Worm (Caenorhabditis elegans) whole organism, L1 larva: ENCODE results near the gene C45B11.6.

Source experiments
- C34B4.2 ChIP-seq: sonication (generic microtip); optimal IDR thresholded peaks from 2 replicates; lab custom pipeline; 2017; ENCODE audit warnings: mild to moderate bottlenecking, missing genetic modification characterization, missing compliant biosample characterization
- F16B12.6 ChIP-seq: fragments of 150-350 bp; optimal IDR thresholded peaks from 2 replicates; lab custom pipeline; 2014; ENCODE audit warnings: missing biosample characterization, missing genetic modification characterization
- aha-1 ChIP-seq: fragments of 150-350 bp; optimal IDR thresholded peaks from 2 replicates; lab custom pipeline; 2014; ENCODE audit warnings: missing biosample characterization, missing genetic modification characterization
- alr-1 ChIP-seq: fragments of 200-800 bp; sonication (Bioruptor generic); optimal IDR thresholded peaks from 2 replicates; lab custom pipeline; 2018; ENCODE audit warnings: borderline replicate concordance, mild to moderate bottlenecking, missing genetic modification characterization, missing compliant biosample characterization
- blmp-1 ChIP-seq: fragments of 150-350 bp; optimal IDR thresholded peaks from 2 replicates; lab custom pipeline; 2014; ENCODE audit warnings: missing biosample characterization, missing genetic modification characterization
- ceh-88 ChIP-seq: fragments of 200-800 bp; sonication (Bioruptor generic); IDR thresholded peaks from 2 replicates; pipeline ENCODE4 v1.3.6; 2022; ENCODE audit warnings: missing genetic modification characterization, missing compliant biosample characterization
- ces-1 ChIP-seq: fragments of 150-350 bp; optimal IDR thresholded peaks from 2 replicates; lab custom pipeline; 2014; ENCODE audit warnings: missing biosample characterization, missing genetic modification reagents, missing genetic modification characterization
- dpl-1 ChIP-seq, 3 experiments: fragments of 150-350 bp in 2 of 3; sonication (generic microtip) in 1 of 3; optimal IDR thresholded peaks; 2 replicates each; lab custom pipeline; 2014 to 2017; ENCODE audit warnings: missing biosample characterization in 3 of 3, missing genetic modification characterization in 3 of 3, missing genetic modification reagents in 3 of 3
- efl-1 ChIP-seq, 4 experiments: fragments of 150-350 bp; optimal IDR thresholded peaks in 3 of 4; peaks in 1 of 4; 1 replicate in 1 of 4; 2 replicates in 3 of 4; lab custom pipeline; 2014; ENCODE audit warnings: missing biosample characterization in 2 of 4, missing genetic modification characterization in 2 of 4, missing genetic modification reagents in 2 of 4
- egl-13 ChIP-seq: sonication (generic microtip); optimal IDR thresholded peaks from 2 replicates; lab custom pipeline; 2016; ENCODE audit warnings: missing genotype, missing genetic modification reagents, missing genetic modification characterization, missing compliant biosample characterization
- elt-3 ChIP-seq, 6 experiments: fragments of 150-350 bp in 1 of 6; sonication (generic microtip); optimal IDR thresholded peaks; 2 replicates each; lab custom pipeline; 2017 to 2018; ENCODE audit warnings: missing biosample characterization in 6 of 6, missing genetic modification characterization in 6 of 6, inconsistent platforms in 1 of 6
- ets-5 ChIP-seq: fragments of 200-800 bp; sonication (Bioruptor generic); IDR thresholded peaks from 2 replicates; pipeline ENCODE4 v1.3.6; 2022; ENCODE audit warnings: missing genetic modification characterization, missing compliant biosample characterization
- fkh-8 ChIP-seq: sonication (generic microtip); optimal IDR thresholded peaks from 2 replicates; lab custom pipeline; 2016; ENCODE audit warnings: mild to moderate bottlenecking, missing genetic modification characterization, missing compliant biosample characterization
- fos-1 ChIP-seq: fragments of 150-350 bp; optimal IDR thresholded peaks from 2 replicates; lab custom pipeline; 2014; ENCODE audit warnings: missing biosample characterization, missing genetic modification characterization
- grh-1 ChIP-seq: fragments of 200-800 bp; sonication (Bioruptor generic); IDR thresholded peaks from 2 replicates; pipeline ENCODE4 v1.3.6; 2022; ENCODE audit warnings: missing genetic modification reagents, missing genetic modification characterization, missing compliant biosample characterization
- irx-1 ChIP-seq: sonication (generic microtip); optimal IDR thresholded peaks from 2 replicates; lab custom pipeline; 2016; ENCODE audit warnings: missing genetic modification characterization, missing compliant biosample characterization
- jun-1 ChIP-seq: fragments of 150-350 bp; optimal IDR thresholded peaks from 2 replicates; lab custom pipeline; 2014; ENCODE audit warnings: missing biosample characterization, missing genetic modification reagents, missing genetic modification characterization
- lin-13 ChIP-seq: fragments of 150-350 bp; optimal IDR thresholded peaks from 2 replicates; lab custom pipeline; 2014; ENCODE audit warnings: missing biosample characterization, missing genetic modification reagents, missing genetic modification characterization
- lin-14 ChIP-seq: fragments of 200-800 bp; sonication (Bioruptor generic); optimal IDR thresholded peaks from 2 replicates; lab custom pipeline; 2018; ENCODE audit warnings: mild to moderate bottlenecking, missing genetic modification characterization, moderate library complexity, missing compliant biosample characterization
- lin-15B ChIP-seq: fragments of 150-350 bp; sonication (generic microtip); optimal IDR thresholded peaks from 3 replicates; lab custom pipeline; 2014; ENCODE audit warnings: missing biosample characterization, missing genetic modification characterization
- lin-35 ChIP-seq, 2 experiments: fragments of 150-350 bp; optimal IDR thresholded peaks; 2 replicates each; lab custom pipeline; 2014; ENCODE audit warnings: missing biosample characterization in 2 of 2, missing genetic modification characterization in 2 of 2, missing genetic modification reagents in 2 of 2
- lin-39 ChIP-seq: fragments of 150-350 bp; optimal IDR thresholded peaks from 2 replicates; lab custom pipeline; 2014; ENCODE audit warnings: missing biosample characterization, missing genetic modification reagents, missing genetic modification characterization
- lir-3 ChIP-seq: sonication (generic microtip); optimal IDR thresholded peaks from 2 replicates; lab custom pipeline; 2016; ENCODE audit warnings: mild to moderate bottlenecking, missing genetic modification characterization, moderate library complexity, missing compliant biosample characterization; ENCODE audit not compliant: poor library complexity
- mab-9 ChIP-seq: fragments of 200-800 bp; sonication (Bioruptor generic); IDR thresholded peaks from 2 replicates; pipeline ENCODE4 v1.3.6; 2022; ENCODE audit warnings: missing genetic modification reagents, missing genetic modification characterization, missing compliant biosample characterization
- mdl-1 ChIP-seq, 2 experiments: fragments of 150-350 bp; optimal IDR thresholded peaks; 2 replicates each; lab custom pipeline; 2014 to 2017; ENCODE audit warnings: missing biosample characterization in 2 of 2, missing genetic modification characterization in 2 of 2, inconsistent platforms in 1 of 2
- nhr-11 ChIP-seq: fragments of 150-350 bp; optimal IDR thresholded peaks from 2 replicates; lab custom pipeline; 2014; ENCODE audit warnings: missing biosample characterization, missing genetic modification characterization
- nhr-19 ChIP-seq: fragments of 200-800 bp; sonication (Bioruptor generic); conservative IDR thresholded peaks from 2 replicates; pipeline ENCODE4 v1.3.6; 2022; ENCODE audit warnings: missing genetic modification characterization, missing compliant biosample characterization
- nhr-20 ChIP-seq: sonication (generic microtip); optimal IDR thresholded peaks from 2 replicates; lab custom pipeline; 2016; ENCODE audit warnings: mild to moderate bottlenecking, missing genetic modification characterization, missing compliant biosample characterization
- nhr-237 ChIP-seq: fragments of 150-350 bp; optimal IDR thresholded peaks from 2 replicates; lab custom pipeline; 2014; ENCODE audit warnings: missing biosample characterization, missing genetic modification characterization
- nhr-28 ChIP-seq: fragments of 150-350 bp; optimal IDR thresholded peaks from 2 replicates; lab custom pipeline; 2014; ENCODE audit warnings: missing biosample characterization, missing genetic modification characterization
- nhr-71 ChIP-seq: sonication (generic microtip); optimal IDR thresholded peaks from 2 replicates; lab custom pipeline; 2016; ENCODE audit warnings: mild to moderate bottlenecking, missing genetic modification characterization, moderate library complexity, missing compliant biosample characterization
- nhr-76 ChIP-seq: sonication (generic microtip); optimal IDR thresholded peaks from 2 replicates; lab custom pipeline; 2017; ENCODE audit warnings: missing biosample characterization, missing genetic modification characterization
- nhr-84 ChIP-seq: sonication (generic microtip); optimal IDR thresholded peaks from 2 replicates; lab custom pipeline; 2017; ENCODE audit warnings: missing biosample characterization, missing genetic modification characterization
- nhr-90 ChIP-seq: sonication (generic microtip); optimal IDR thresholded peaks from 2 replicates; lab custom pipeline; 2016; ENCODE audit warnings: mild to moderate bottlenecking, missing genetic modification characterization, missing compliant biosample characterization; ENCODE audit not compliant: poor library complexity
- pax-3 ChIP-seq: fragments of 200-800 bp; sonication (Bioruptor generic); optimal IDR thresholded peaks from 2 replicates; lab custom pipeline; 2018; ENCODE audit warnings: mild to moderate bottlenecking, missing genetic modification characterization, moderate library complexity, missing compliant biosample characterization
- rnt-1 ChIP-seq: sonication (generic microtip); optimal IDR thresholded peaks from 2 replicates; lab custom pipeline; 2016; ENCODE audit warnings: mild to moderate bottlenecking, missing genetic modification characterization, moderate library complexity, missing compliant biosample characterization
- snpc-4 ChIP-seq: fragments of 150-350 bp; optimal IDR thresholded peaks from 2 replicates; lab custom pipeline; 2014; ENCODE audit warnings: missing biosample characterization, missing genetic modification characterization
- snu-23 ChIP-seq: sonication (generic microtip); optimal IDR thresholded peaks from 2 replicates; lab custom pipeline; 2016; ENCODE audit warnings: missing genetic modification characterization, missing compliant biosample characterization
- sox-4 ChIP-seq: sonication (generic microtip); optimal IDR thresholded peaks from 2 replicates; lab custom pipeline; 2016; ENCODE audit warnings: missing genetic modification characterization, missing compliant biosample characterization
- swsn-7 ChIP-seq: sonication (generic microtip); optimal IDR thresholded peaks from 2 replicates; lab custom pipeline; 2016; ENCODE audit warnings: missing genetic modification characterization, missing compliant biosample characterization
- tbx-2 ChIP-seq: sonication (generic microtip); optimal IDR thresholded peaks from 2 replicates; lab custom pipeline; 2016; ENCODE audit warnings: missing genetic modification characterization, missing compliant biosample characterization
- unc-30 ChIP-seq: sonication (generic microtip); optimal IDR thresholded peaks from 2 replicates; lab custom pipeline; 2017; ENCODE audit warnings: missing biosample characterization, missing genetic modification characterization
- unc-86 ChIP-seq: sonication (generic microtip); optimal IDR thresholded peaks from 2 replicates; lab custom pipeline; 2016; ENCODE audit warnings: missing genetic modification characterization, missing compliant biosample characterization
- unc-98 ChIP-seq: fragments of 200-800 bp; sonication (Bioruptor generic); IDR thresholded peaks from 2 replicates; pipeline ENCODE4 v1.3.6; 2022; ENCODE audit warnings: missing genetic modification characterization, missing compliant biosample characterization
- zag-1 ChIP-seq: fragments of 150-350 bp; optimal IDR thresholded peaks from 2 replicates; lab custom pipeline; 2014; ENCODE audit warnings: missing biosample characterization, missing genetic modification characterization

The C45B11.6 gene

ce11 chrV:11078104-11078724 lies 34.3 kb downstream of the C45B11.6 start, which contains the start of gene act-2 (continued):
- no peak for TF ChIP-seq ces-1
- TF ChIP-seq egl-13 (tag; lab: Kevin White, UChicago), result no peak
- TF ChIP-seq grh-1 (GFP tag; lab: Robert Waterston, UW), result no peak
- TF ChIP-seq lin-15B (tag; lab: Kevin White, UChicago), result peak; percentile 65
- no peak for TF ChIP-seq alr-1 (tag; lab: Kevin White, UChicago)
- TF ChIP-seq pax-3, result peak; percentile 7
- peak; percentile 85 for TF ChIP-seq nhr-71 (tag; lab: Kevin White, UChicago)
- no peak for TF ChIP-seq ets-5 (GFP tag; lab: Robert Waterston, UW)
- TF ChIP-seq nhr-11, result no peak
- peak; percentile 60 for TF ChIP-seq tbx-2 (tag; lab: Kevin White, UChicago)
- TF ChIP-seq nhr-28 (tag; lab: Kevin White, UChicago), result no peak
- no peak for TF ChIP-seq irx-1 (tag; lab: Kevin White, UChicago)

DNA sequence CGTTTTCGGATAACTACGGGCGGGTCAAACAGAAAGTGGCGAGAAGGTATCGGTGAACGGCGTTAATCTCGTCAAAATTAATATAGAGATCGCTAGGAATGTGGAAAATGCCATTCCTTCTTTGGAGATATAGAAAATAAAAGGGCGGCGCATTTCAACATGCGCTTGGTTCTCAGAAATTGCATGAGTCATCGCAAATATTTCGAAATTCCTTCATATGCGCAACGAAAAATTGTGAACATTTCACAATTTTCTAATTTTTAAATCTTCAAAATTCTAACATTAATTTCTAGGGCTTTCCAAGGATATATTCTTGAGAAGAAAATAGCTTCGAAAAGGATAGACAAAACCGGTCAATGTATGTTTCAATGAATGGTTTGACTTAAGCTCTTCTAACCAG lies 35.0 kb downstream of the C45B11.6 start:
- TF ChIP-seq efl-1 (optimal IDR thresholded peaks at IDR 0.05; lab: Kevin White, UChicago) (no peak), efl-1 (GFP tag; optimal IDR thresholded peaks at IDR 0.05 in 1 of 2; lab: Kevin White, UChicago) (no peak), F16B12.6 (tag; lab: Kevin White, UChicago) (no peak), jun-1 (peak; percentile 66), nhr-19 (no peak), egl-13 (tag; lab: Kevin White, UChicago) (no peak), unc-98 (GFP tag; lab: Robert Waterston, UW) (no peak)

DNA sequence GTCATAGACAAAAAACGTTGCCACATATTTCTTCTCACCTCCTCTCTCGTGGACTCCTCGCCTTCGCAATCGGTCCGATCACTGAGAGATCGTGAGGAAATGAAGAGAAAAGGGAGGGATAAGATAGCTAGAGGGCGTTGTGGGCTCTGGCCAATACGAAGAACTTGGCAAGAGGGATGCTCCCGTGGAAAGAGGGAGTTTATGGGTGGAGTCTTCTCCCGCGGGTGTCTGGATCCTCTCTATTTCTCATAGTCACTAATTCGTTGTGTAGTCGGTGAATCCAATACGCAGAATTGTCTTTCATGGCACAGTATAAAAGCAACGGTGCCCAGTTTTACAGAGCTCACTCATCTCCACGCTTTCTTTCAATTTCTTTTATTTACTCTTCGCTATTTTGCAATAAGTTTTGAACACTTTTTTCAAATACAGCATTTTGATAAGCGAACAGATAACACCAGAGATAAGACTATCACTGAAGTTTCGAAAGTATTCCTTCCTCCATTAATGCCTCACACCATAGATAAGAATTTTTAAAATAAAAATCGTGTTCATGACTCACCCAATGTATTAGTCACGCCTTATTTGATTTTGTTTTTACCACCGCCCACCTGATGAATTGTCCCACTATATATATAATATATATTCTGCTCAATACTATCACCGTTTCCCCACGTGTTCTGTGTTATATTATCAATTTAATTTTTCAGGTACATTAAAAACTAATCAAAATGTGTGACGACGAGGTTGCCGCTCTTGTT lies 36.7 kb downstream of the C45B11.6 start, which contains the start of gene act-1:
act-1 (plus strand) TSS at position 708 of the 758 bp plus-strand sequence.
- no peak for TF ChIP-seq unc-30 (tag; lab: Kevin White, UChicago)
- peak; percentile 48 for TF ChIP-seq swsn-7 (tag; lab: Kevin White, UChicago)
- no peak for TF ChIP-seq aha-1 (tag; lab: Kevin White, UChicago)
- no peak for TF ChIP-seq lir-3
- peak; percentile 77 for TF ChIP-seq rnt-1 (tag; lab: Kevin White, UChicago)
- peak in 1 of 2 experiments; percentile 12 for TF ChIP-seq mdl-1 (tag; optimal IDR thresholded peaks at IDR 0.05; lab: Kevin White, UChicago)
- no peak for TF ChIP-seq fos-1 (tag; lab: Kevin White, UChicago)
- TF ChIP-seq nhr-11, result peak; percentile 61
- TF ChIP-seq elt-3 (tag; optimal IDR thresholded peaks at IDR 0.05; lab: Kevin White, UChicago), result no peak
- peak; percentile 38 for TF ChIP-seq snu-23
- TF ChIP-seq lin-35 (GFP tag; optimal IDR thresholded peaks at IDR 0.05; lab: Kevin White, UChicago), result peak in 1 of 2 experiments; percentile 3
- TF ChIP-seq C34B4.2, result no peak
- no peak for TF ChIP-seq F16B12.6 (tag; lab: Kevin White, UChicago)
- no peak for TF ChIP-seq snpc-4 (tag; lab: Kevin White, UChicago)
- no peak for TF ChIP-seq dpl-1 (GFP tag; optimal IDR thresholded peaks at IDR 0.05; lab: Kevin White, UChicago)
- TF ChIP-seq ceh-88 (GFP tag; lab: Robert Waterston, UW), result no peak
- TF ChIP-seq zag-1 (tag; lab: Kevin White, UChicago), result no peak
- peak; percentile 79 for TF ChIP-seq nhr-19
- no peak for TF ChIP-seq nhr-84 (tag; lab: Kevin White, UChicago)
- no peak for TF ChIP-seq nhr-90 (tag; lab: Kevin White, UChicago)
- no peak for TF ChIP-seq alr-1 (tag; lab: Kevin White, UChicago)
- TF ChIP-seq lin-14 (GFP tag; lab: Kevin White, UChicago), result peak; percentile 67
- TF ChIP-seq lin-39 (tag; lab: Kevin White, UChicago), result no peak
- TF ChIP-seq nhr-237, result no peak
- no peak for TF ChIP-seq lin-13
- peak; percentile 55 for TF ChIP-seq nhr-20 (tag; lab: Kevin White, UChicago)
- no peak for TF ChIP-seq fkh-8
- TF ChIP-seq jun-1, result no peak
- no peak for TF ChIP-seq blmp-1 (tag; lab: Kevin White, UChicago)
- TF ChIP-seq mab-9 (GFP tag; lab: Robert Waterston, UW), result no peak
- TF ChIP-seq ets-5 (GFP tag; lab: Robert Waterston, UW), result no peak
- TF ChIP-seq sox-4 (tag; lab: Kevin White, UChicago), result no peak
- TF ChIP-seq nhr-76 (tag; lab: Kevin White, UChicago), result no peak
- TF ChIP-seq unc-86 (tag; lab: Kevin White, UChicago), result no peak
- TF ChIP-seq irx-1 (tag; lab: Kevin White, UChicago), result no peak
- TF ChIP-seq ces-1, result no peak
- TF ChIP-seq grh-1 (GFP tag; lab: Robert Waterston, UW), result no peak
- peak; percentile 21 for TF ChIP-seq tbx-2 (tag; lab: Kevin White, UChicago)
